Fruit fly (Drosophila melanogaster): ENCODE data around the gene CG42779.

CG42779 gene

dm6 chr3R:17130326-17130725, 8.9 kb downstream of the CG42779 start, which contains the start of gene CG17475:
TSS of gene CG17475 (minus strand) at chr3R:17130426.
- TF ChIP-seq psq (optimal IDR thresholded peaks at IDR 0.05) (no peak), h (optimal IDR thresholded peaks at IDR 0.05) (no peak), ttk (optimal IDR thresholded peaks at IDR 0.05) (no peak), insv (optimal IDR thresholded peaks at IDR 0.05) (no peak), Sin3A (optimal IDR thresholded peaks at IDR 0.05) (no peak), Myc (optimal IDR thresholded peaks at IDR 0.05) (no peak)

dm6 chr3R:17132098-17132712, 10.8 kb downstream of the CG42779 start, which contains the start of the genes CG4053 and CG31266:
TSS of gene CG4053 (minus strand) at chr3R:17132198.
TSS of gene CG31266 (plus strand) at chr3R:17132662.
- TF ChIP-seq insv (optimal IDR thresholded peaks at IDR 0.05) (no peak), Myc (optimal IDR thresholded peaks at IDR 0.05) (no peak), h (optimal IDR thresholded peaks at IDR 0.05) (no peak), Sin3A (optimal IDR thresholded peaks at IDR 0.05) (no peak), psq (optimal IDR thresholded peaks at IDR 0.05) (no peak), ttk (optimal IDR thresholded peaks at IDR 0.05) (no peak)

- TF ChIP-seq h (optimal IDR thresholded peaks at IDR 0.05) (no peak), Sin3A (optimal IDR thresholded peaks at IDR 0.05) (no peak), ttk (optimal IDR thresholded peaks at IDR 0.05) (no peak), Myc (optimal IDR thresholded peaks at IDR 0.05) (no peak), insv (optimal IDR thresholded peaks at IDR 0.05) (no peak), psq (optimal IDR thresholded peaks at IDR 0.05) (no peak)
These were observed 12.5 kb downstream of the CG42779 start, which contains the start of gene CG31267 for dm6 chr3R:17133897-17134296. TSS of gene CG31267 (plus strand) at chr3R:17134197.

- TF ChIP-seq Sin3A (optimal IDR thresholded peaks at IDR 0.05) (no peak), psq (optimal IDR thresholded peaks at IDR 0.05) (no peak), Myc (optimal IDR thresholded peaks at IDR 0.05) (no peak)
These were observed 14.4 kb downstream of the CG42779 start, which contains the start of gene CG5246 for dm6 chr3R:17135747-17136146. TSS of gene CG5246 (plus strand) at chr3R:17136111.

dm6 chr3R:17137593-17137992, 16.2 kb downstream of the CG42779 start, which contains the start of gene CG5255:
TSS of gene CG5255 (plus strand) at chr3R:17137893.
- TF ChIP-seq ttk (optimal IDR thresholded peaks at IDR 0.05) (no peak), Myc (optimal IDR thresholded peaks at IDR 0.05) (no peak), psq (optimal IDR thresholded peaks at IDR 0.05) (no peak), h (optimal IDR thresholded peaks at IDR 0.05) (no peak), insv (optimal IDR thresholded peaks at IDR 0.05) (no peak), Sin3A (optimal IDR thresholded peaks at IDR 0.05) (no peak)

- no peak for TF ChIP-seq Sin3A (optimal IDR thresholded peaks at IDR 0.05)
- no peak for TF ChIP-seq h (optimal IDR thresholded peaks at IDR 0.05)
- no peak for TF ChIP-seq ttk (optimal IDR thresholded peaks at IDR 0.05)
- no peak for TF ChIP-seq psq (optimal IDR thresholded peaks at IDR 0.05)
- no peak for TF ChIP-seq Myc (optimal IDR thresholded peaks at IDR 0.05)
- TF ChIP-seq insv (optimal IDR thresholded peaks at IDR 0.05) = no peak
These were observed 17.3 kb downstream of the CG42779 start, which contains the start of gene CG5265 for dm6 chr3R:17138699-17139098. TSS of gene CG5265 (plus strand) at chr3R:17138999.

- TF ChIP-seq ttk (optimal IDR thresholded peaks at IDR 0.05) (no peak), psq (optimal IDR thresholded peaks at IDR 0.05) (no peak), Sin3A (optimal IDR thresholded peaks at IDR 0.05) (no peak), h (optimal IDR thresholded peaks at IDR 0.05) (no peak), Myc (optimal IDR thresholded peaks at IDR 0.05) (no peak), insv (optimal IDR thresholded peaks at IDR 0.05) (no peak)
These were observed 20.9 kb downstream of the CG42779 start, which contains the start of gene TwdlW for dm6 chr3R:17142304-17142703. TSS of gene TwdlW (minus strand) at chr3R:17142404.

- TF ChIP-seq Sin3A (optimal IDR thresholded peaks at IDR 0.05) (no peak), Myc (optimal IDR thresholded peaks at IDR 0.05) (no peak), insv (optimal IDR thresholded peaks at IDR 0.05) (no peak), psq (optimal IDR thresholded peaks at IDR 0.05) (no peak), ttk (optimal IDR thresholded peaks at IDR 0.05) (no peak), h (optimal IDR thresholded peaks at IDR 0.05) (no peak)
These were observed 26.4 kb downstream of the CG42779 start for dm6 chr3R:17147647-17148244.

dm6 chr3R:17149080-17149746, 27.8 kb downstream of the CG42779 start, which contains the start of the genes m-cup and Det:
TSS of gene m-cup (minus strand) at chr3R:17149412.
TSS of gene Det (plus strand) at chr3R:17149667.
- TF ChIP-seq ttk (optimal IDR thresholded peaks at IDR 0.05) (no peak), Myc (optimal IDR thresholded peaks at IDR 0.05) (no peak), Sin3A (optimal IDR thresholded peaks at IDR 0.05) (no peak), insv (optimal IDR thresholded peaks at IDR 0.05) (no peak), psq (optimal IDR thresholded peaks at IDR 0.05) (no peak)

- TF ChIP-seq Myc (optimal IDR thresholded peaks at IDR 0.05) = no peak
- TF ChIP-seq ttk (optimal IDR thresholded peaks at IDR 0.05) = no peak
- no peak for TF ChIP-seq insv (optimal IDR thresholded peaks at IDR 0.05)
- no peak for TF ChIP-seq psq (optimal IDR thresholded peaks at IDR 0.05)
- no peak for TF ChIP-seq Sin3A (optimal IDR thresholded peaks at IDR 0.05)
- no peak for TF ChIP-seq h (optimal IDR thresholded peaks at IDR 0.05)
These were observed 28.9 kb downstream of the CG42779 start, which contains the start of gene Smug for dm6 chr3R:17150287-17150686. TSS of gene Smug (plus strand) at chr3R:17150587.

- TF ChIP-seq insv (optimal IDR thresholded peaks at IDR 0.05) = no peak
These were observed 30.1 kb downstream of the CG42779 start, which contains the start of gene CG5292 for dm6 chr3R:17151376-17152026. TSS of gene CG5292 (plus strand) at chr3R:17151861.

Measured in Kc167 (cell line).